Worm (Caenorhabditis elegans) whole organism, young adult: ENCODE data around the gene nep-15.

Source experiments
- F39B2.1 ChIP-seq: fragments of 200-800 bp; sonication (Bioruptor generic); IDR thresholded peaks from 2 replicates; pipeline ENCODE4 v1.3.6; 2022; ENCODE audit warnings: missing genetic modification reagents, missing genetic modification characterization, missing compliant biosample characterization
- ama-1 ChIP-seq, 3 experiments: fragments of 150-350 bp in 1 of 3; sonication (generic microtip) in 2 of 3; optimal IDR thresholded peaks; 2 replicates each; lab custom pipeline; 2014 to 2018; ENCODE audit warnings: missing biosample characterization in 2 of 3, missing genetic modification characterization in 2 of 3, missing genetic modification reagents in 2 of 3
- ccch-3 ChIP-seq: fragments of 200-800 bp; sonication (Bioruptor generic); optimal IDR thresholded peaks from 2 replicates; lab custom pipeline; 2018; ENCODE audit warnings: mild to moderate bottlenecking, missing genetic modification characterization, missing compliant biosample characterization
- dox-1 ChIP-seq: fragments of 200-800 bp; sonication (Bioruptor generic); IDR thresholded peaks from 2 replicates; pipeline ENCODE4 v1.3.6; 2022; ENCODE audit warnings: missing genetic modification reagents, missing genetic modification characterization, missing compliant biosample characterization
- dpl-1 ChIP-seq: fragments of 150-350 bp; optimal IDR thresholded peaks from 2 replicates; lab custom pipeline; 2014; ENCODE audit warnings: missing biosample characterization, missing genetic modification reagents, missing genetic modification characterization
- ztf-26 ChIP-seq: sonication (generic microtip); optimal IDR thresholded peaks from 2 replicates; lab custom pipeline; 2017; ENCODE audit warnings: missing genetic modification characterization, missing compliant biosample characterization
- ztf-3 ChIP-seq: fragments of 200-800 bp; sonication (Bioruptor generic); optimal IDR thresholded peaks from 2 replicates; lab custom pipeline; 2018; ENCODE audit warnings: mild to moderate bottlenecking, missing genetic modification characterization, missing compliant biosample characterization

- no peak for TF ChIP-seq ama-1 (optimal IDR thresholded peaks at IDR 0.05; lab: Kevin White, UChicago)
- no peak for TF ChIP-seq ama-1 (GFP tag; optimal IDR thresholded peaks at IDR 0.05; lab: Kevin White, UChicago)
- TF ChIP-seq dpl-1 (GFP tag; lab: Kevin White, UChicago) = no peak
- TF ChIP-seq ccch-3 (GFP tag; lab: Kevin White, UChicago) = no peak
- TF ChIP-seq ztf-3 = no peak
- no peak for TF ChIP-seq F39B2.1 (GFP tag; lab: Robert Waterston, UW)
- no peak for TF ChIP-seq ztf-26 (tag; lab: Kevin White, UChicago)
- peak; percentile 40; the same call in 1 of the 2 replicates for TF ChIP-seq dox-1
These were observed 20.6 kb downstream of the nep-15 start, which contains the start of gene wrk-1 for ce11 chrX:8392539-8392996.
